Worm (Caenorhabditis elegans) whole organism, L1 larva: ENCODE results near the gene ddx-15.

Source experiments
- F16B12.6 ChIP-seq: fragments of 150-350 bp; optimal IDR thresholded peaks from 2 replicates; lab custom pipeline; 2014; ENCODE audit warnings: missing biosample characterization, missing genetic modification characterization
- aha-1 ChIP-seq: fragments of 150-350 bp; optimal IDR thresholded peaks from 2 replicates; lab custom pipeline; 2014; ENCODE audit warnings: missing biosample characterization, missing genetic modification characterization
- alr-1 ChIP-seq: fragments of 200-800 bp; sonication (Bioruptor generic); optimal IDR thresholded peaks from 2 replicates; lab custom pipeline; 2018; ENCODE audit warnings: borderline replicate concordance, mild to moderate bottlenecking, missing genetic modification characterization, missing compliant biosample characterization
- blmp-1 ChIP-seq: fragments of 150-350 bp; optimal IDR thresholded peaks from 2 replicates; lab custom pipeline; 2014; ENCODE audit warnings: missing biosample characterization, missing genetic modification characterization
- ceh-82 ChIP-seq, 3 experiments: fragments of 150-350 bp in 1 of 3; sonication (generic microtip) in 2 of 3; optimal IDR thresholded peaks; 2 replicates each; lab custom pipeline; 2014 to 2017; ENCODE audit warnings: missing biosample characterization in 3 of 3, missing genetic modification characterization in 3 of 3
- dpl-1 ChIP-seq, 3 experiments: fragments of 150-350 bp in 2 of 3; sonication (generic microtip) in 1 of 3; optimal IDR thresholded peaks; 2 replicates each; lab custom pipeline; 2014 to 2017; ENCODE audit warnings: missing biosample characterization in 3 of 3, missing genetic modification characterization in 3 of 3, missing genetic modification reagents in 3 of 3
- dsc-1 ChIP-seq: sonication (generic microtip); optimal IDR thresholded peaks from 2 replicates; lab custom pipeline; 2016; ENCODE audit warnings: mild to moderate bottlenecking, missing genetic modification characterization, missing compliant biosample characterization
- efl-1 ChIP-seq, 4 experiments: fragments of 150-350 bp; optimal IDR thresholded peaks in 3 of 4; peaks in 1 of 4; 1 replicate in 1 of 4; 2 replicates in 3 of 4; lab custom pipeline; 2014; ENCODE audit warnings: missing biosample characterization in 2 of 4, missing genetic modification characterization in 2 of 4, missing genetic modification reagents in 2 of 4
- efl-3 ChIP-seq: fragments of 200-800 bp; sonication (Bioruptor generic); optimal IDR thresholded peaks from 2 replicates; lab custom pipeline; 2018; ENCODE audit warnings: mild to moderate bottlenecking, missing genetic modification characterization, missing compliant biosample characterization
- egl-13 ChIP-seq: sonication (generic microtip); optimal IDR thresholded peaks from 2 replicates; lab custom pipeline; 2016; ENCODE audit warnings: missing genotype, missing genetic modification reagents, missing genetic modification characterization, missing compliant biosample characterization
- egl-27 ChIP-seq, 2 experiments: fragments of 150-350 bp in 1 of 2; sonication (generic microtip); optimal IDR thresholded peaks; 3 replicates each; lab custom pipeline; 2017 to 2018; ENCODE audit warnings: missing biosample characterization in 2 of 2, missing genetic modification characterization in 2 of 2, missing genetic modification reagents in 2 of 2
- elt-2 ChIP-seq: sonication (generic microtip); optimal IDR thresholded peaks from 2 replicates; lab custom pipeline; 2016; ENCODE audit warnings: missing genetic modification characterization, mild to moderate bottlenecking, inconsistent platforms, missing compliant biosample characterization, missing genetic modification reagents
- ets-5 ChIP-seq: fragments of 200-800 bp; sonication (Bioruptor generic); IDR thresholded peaks from 2 replicates; pipeline ENCODE4 v1.3.6; 2022; ENCODE audit warnings: missing genetic modification characterization, missing compliant biosample characterization
- fkh-10 ChIP-seq: sonication (generic microtip); optimal IDR thresholded peaks from 2 replicates; lab custom pipeline; 2017; ENCODE audit warnings: missing biosample characterization, missing genetic modification reagents, missing genetic modification characterization
- fkh-4 ChIP-seq: sonication (generic microtip); optimal IDR thresholded peaks from 2 replicates; lab custom pipeline; 2016; ENCODE audit warnings: missing compliant biosample characterization, missing genetic modification characterization, borderline replicate concordance
- fos-1 ChIP-seq: fragments of 150-350 bp; optimal IDR thresholded peaks from 2 replicates; lab custom pipeline; 2014; ENCODE audit warnings: missing biosample characterization, missing genetic modification characterization
- grh-1 ChIP-seq: fragments of 200-800 bp; sonication (Bioruptor generic); IDR thresholded peaks from 2 replicates; pipeline ENCODE4 v1.3.6; 2022; ENCODE audit warnings: missing genetic modification reagents, missing genetic modification characterization, missing compliant biosample characterization
- hlh-4 ChIP-seq: sonication (generic microtip); optimal IDR thresholded peaks from 2 replicates; lab custom pipeline; 2016; ENCODE audit warnings: mild to moderate bottlenecking, missing genetic modification characterization, missing compliant biosample characterization
- hpl-2 ChIP-seq: fragments of 150-350 bp; optimal IDR thresholded peaks from 2 replicates; lab custom pipeline; 2014; ENCODE audit warnings: missing biosample characterization, missing genetic modification reagents, missing genetic modification characterization
- jun-1 ChIP-seq: fragments of 150-350 bp; optimal IDR thresholded peaks from 2 replicates; lab custom pipeline; 2014; ENCODE audit warnings: missing biosample characterization, missing genetic modification reagents, missing genetic modification characterization
- lin-15B ChIP-seq: fragments of 150-350 bp; sonication (generic microtip); optimal IDR thresholded peaks from 3 replicates; lab custom pipeline; 2014; ENCODE audit warnings: missing biosample characterization, missing genetic modification characterization
- lin-35 ChIP-seq, 2 experiments: fragments of 150-350 bp; optimal IDR thresholded peaks; 2 replicates each; lab custom pipeline; 2014; ENCODE audit warnings: missing biosample characterization in 2 of 2, missing genetic modification characterization in 2 of 2, missing genetic modification reagents in 2 of 2
- lin-39 ChIP-seq: fragments of 150-350 bp; optimal IDR thresholded peaks from 2 replicates; lab custom pipeline; 2014; ENCODE audit warnings: missing biosample characterization, missing genetic modification reagents, missing genetic modification characterization
- lsy-2 ChIP-seq, 2 experiments: fragments of 150-350 bp; optimal IDR thresholded peaks; 2 replicates each; lab custom pipeline; 2014; ENCODE audit warnings: missing biosample characterization in 2 of 2, missing genetic modification characterization in 2 of 2
- mdl-1 ChIP-seq, 2 experiments: fragments of 150-350 bp; optimal IDR thresholded peaks; 2 replicates each; lab custom pipeline; 2014 to 2017; ENCODE audit warnings: missing biosample characterization in 2 of 2, missing genetic modification characterization in 2 of 2, inconsistent platforms in 1 of 2
- mep-1 ChIP-seq: fragments of 150-350 bp; optimal IDR thresholded peaks from 2 replicates; lab custom pipeline; 2014; ENCODE audit warnings: missing biosample characterization, missing genetic modification characterization
- nhr-12 ChIP-seq: sonication (generic microtip); optimal IDR thresholded peaks from 2 replicates; lab custom pipeline; 2017; ENCODE audit warnings: missing biosample characterization, missing genetic modification characterization
- nhr-237 ChIP-seq: fragments of 150-350 bp; optimal IDR thresholded peaks from 2 replicates; lab custom pipeline; 2014; ENCODE audit warnings: missing biosample characterization, missing genetic modification characterization
- nhr-47 ChIP-seq: sonication (generic microtip); optimal IDR thresholded peaks from 2 replicates; lab custom pipeline; 2016; ENCODE audit warnings: mild to moderate bottlenecking, missing genetic modification characterization, moderate library complexity, missing compliant biosample characterization
- nhr-71 ChIP-seq: sonication (generic microtip); optimal IDR thresholded peaks from 2 replicates; lab custom pipeline; 2016; ENCODE audit warnings: mild to moderate bottlenecking, missing genetic modification characterization, moderate library complexity, missing compliant biosample characterization
- nhr-77 ChIP-seq: fragments of 150-350 bp; optimal IDR thresholded peaks from 2 replicates; lab custom pipeline; 2014; ENCODE audit warnings: missing biosample characterization, missing genetic modification characterization
- nhr-84 ChIP-seq: sonication (generic microtip); optimal IDR thresholded peaks from 2 replicates; lab custom pipeline; 2017; ENCODE audit warnings: missing biosample characterization, missing genetic modification characterization
- nhr-85 ChIP-seq: sonication (generic microtip); peaks from one replicate; lab custom pipeline; 2016; ENCODE audit warnings: missing genetic modification characterization, inconsistent platforms, missing compliant biosample characterization
- nhr-90 ChIP-seq: sonication (generic microtip); optimal IDR thresholded peaks from 2 replicates; lab custom pipeline; 2016; ENCODE audit warnings: mild to moderate bottlenecking, missing genetic modification characterization, missing compliant biosample characterization; ENCODE audit not compliant: poor library complexity
- pax-3 ChIP-seq: fragments of 200-800 bp; sonication (Bioruptor generic); optimal IDR thresholded peaks from 2 replicates; lab custom pipeline; 2018; ENCODE audit warnings: mild to moderate bottlenecking, missing genetic modification characterization, moderate library complexity, missing compliant biosample characterization
- pqm-1 ChIP-seq: sonication (generic microtip); optimal IDR thresholded peaks from 3 replicates; lab custom pipeline; 2017; ENCODE audit warnings: missing biosample characterization, missing genetic modification characterization
- rnt-1 ChIP-seq: sonication (generic microtip); optimal IDR thresholded peaks from 2 replicates; lab custom pipeline; 2016; ENCODE audit warnings: mild to moderate bottlenecking, missing genetic modification characterization, moderate library complexity, missing compliant biosample characterization
- sox-4 ChIP-seq: sonication (generic microtip); optimal IDR thresholded peaks from 2 replicates; lab custom pipeline; 2016; ENCODE audit warnings: missing genetic modification characterization, missing compliant biosample characterization
- sptf-1 ChIP-seq: fragments of 150-350 bp; optimal IDR thresholded peaks from 2 replicates; lab custom pipeline; 2014; ENCODE audit warnings: missing biosample characterization, missing genetic modification characterization
- tlp-1 ChIP-seq: fragments of 150-350 bp; optimal IDR thresholded peaks from 2 replicates; lab custom pipeline; 2014; ENCODE audit warnings: missing biosample characterization, missing genetic modification characterization
- unc-30 ChIP-seq: sonication (generic microtip); optimal IDR thresholded peaks from 2 replicates; lab custom pipeline; 2017; ENCODE audit warnings: missing biosample characterization, missing genetic modification characterization
- unc-62 ChIP-seq: fragments of 150-350 bp; optimal IDR thresholded peaks from 2 replicates; lab custom pipeline; 2014; ENCODE audit warnings: missing biosample characterization, missing genetic modification reagents, missing genetic modification characterization
- unc-86 ChIP-seq: sonication (generic microtip); optimal IDR thresholded peaks from 2 replicates; lab custom pipeline; 2016; ENCODE audit warnings: missing genetic modification characterization, missing compliant biosample characterization
- unc-98 ChIP-seq: fragments of 200-800 bp; sonication (Bioruptor generic); IDR thresholded peaks from 2 replicates; pipeline ENCODE4 v1.3.6; 2022; ENCODE audit warnings: missing genetic modification characterization, missing compliant biosample characterization
- xbp-1 ChIP-seq: sonication (generic microtip); optimal IDR thresholded peaks from 2 replicates; lab custom pipeline; 2016; ENCODE audit warnings: missing genetic modification characterization, missing compliant biosample characterization
- zip-4 ChIP-seq: fragments of 200-800 bp; sonication (Bioruptor generic); optimal IDR thresholded peaks from 2 replicates; lab custom pipeline; 2018; ENCODE audit warnings: mild to moderate bottlenecking, missing genetic modification characterization, moderate library complexity, missing compliant biosample characterization

Gene ddx-15

DNA sequence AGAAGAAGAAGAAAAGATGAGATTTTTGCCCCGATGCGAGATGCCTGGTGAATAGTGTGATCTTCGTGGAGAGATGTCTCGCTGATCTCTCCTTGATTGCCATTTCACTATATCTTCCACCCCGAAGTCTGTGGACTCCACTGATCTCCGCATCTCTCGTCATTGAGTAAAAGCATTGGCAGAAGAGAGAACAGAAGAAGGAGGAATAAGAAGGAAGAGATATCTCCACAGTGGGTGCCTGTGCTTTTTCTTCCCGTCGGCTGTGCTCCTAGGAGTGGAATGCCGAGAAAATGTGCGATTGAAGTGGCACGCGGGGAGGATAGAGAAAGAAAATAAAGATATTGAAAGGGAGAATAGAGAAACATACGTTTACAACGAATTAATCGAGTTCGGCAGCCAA, 27.8 kb downstream of the ddx-15 start (continued):
- TF ChIP-seq nhr-237 (tag; lab: Kevin White, UChicago), result no peak
- no peak for TF ChIP-seq tlp-1
- TF ChIP-seq lsy-2 (tag; optimal IDR thresholded peaks at IDR 0.05; lab: Kevin White, UChicago), result peak; percentile 10 to 49
- TF ChIP-seq lin-39 (tag; lab: Kevin White, UChicago), result no peak

DNA sequence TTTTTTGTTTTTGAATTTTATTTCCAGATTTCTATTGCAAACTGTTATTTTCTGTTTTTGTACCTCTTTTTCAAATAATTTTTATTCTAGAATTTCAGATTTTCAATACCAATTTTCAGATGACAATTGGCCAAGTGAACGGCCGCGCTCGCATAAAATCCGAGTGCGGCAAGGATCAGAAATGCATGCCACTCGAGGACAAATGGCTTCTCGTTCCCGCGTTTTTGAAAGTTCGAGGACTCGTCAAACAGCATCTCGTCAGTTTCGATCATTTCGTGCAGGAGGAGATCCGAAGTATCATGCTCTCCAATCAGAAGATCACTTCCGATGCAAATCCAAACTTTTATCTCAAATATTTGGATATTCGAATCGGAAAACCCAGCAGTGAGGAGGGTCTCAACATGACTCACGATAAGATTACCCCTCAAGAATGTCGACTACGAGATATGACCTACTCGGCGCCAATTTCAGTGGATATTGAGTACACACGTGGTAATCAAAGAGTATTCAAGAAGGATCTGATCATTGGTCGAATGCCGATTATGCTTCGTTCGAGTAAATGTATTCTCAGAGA, 34.2 kb downstream of the ddx-15 start, which contains the start of gene rpc-2:
Gene rpc-2 (plus strand): TSS at position 120 of the 574 bp plus-strand sequence.
- TF ChIP-seq mep-1 (tag; lab: Kevin White, UChicago), result no peak
- peak; percentile 1 for TF ChIP-seq nhr-85 (tag; lab: Kevin White, UChicago)
- TF ChIP-seq, all 84 proteins: peak for 1

ce11 chrIII:5554884-5555500, 36.5 kb downstream of the ddx-15 start, which contains the start of the genes nmad-1 and hach-1:
Gene nmad-1 (minus strand): TSS chrIII:5554934.
Gene hach-1 (plus strand): TSS chrIII:5555450.
- peak; percentile 24 for TF ChIP-seq F16B12.6 (tag; lab: Kevin White, UChicago)
- no peak for TF ChIP-seq aha-1 (tag; lab: Kevin White, UChicago)
- peak; percentile 82 for TF ChIP-seq xbp-1 (tag; lab: Kevin White, UChicago)
- TF ChIP-seq nhr-90 (tag; lab: Kevin White, UChicago), result peak; percentile 78
- no peak for TF ChIP-seq hpl-2
- TF ChIP-seq nhr-77 (tag; lab: Kevin White, UChicago), result no peak
- TF ChIP-seq elt-2 (tag; lab: Kevin White, UChicago), result peak; percentile 64
- TF ChIP-seq sptf-1 (tag; lab: Kevin White, UChicago), result no peak
- no peak for TF ChIP-seq nhr-12 (tag; lab: Kevin White, UChicago)
- peak; percentile 44 to 64 for TF ChIP-seq lin-35 (GFP tag; optimal IDR thresholded peaks at IDR 0.05; lab: Kevin White, UChicago)
- no peak for TF ChIP-seq alr-1 (tag; lab: Kevin White, UChicago)
- TF ChIP-seq efl-1 (optimal IDR thresholded peaks at IDR 0.05; lab: Kevin White, UChicago), result peak; percentile 56 to 74
- peak; percentile 46 to 97 for TF ChIP-seq efl-1 (GFP tag; optimal IDR thresholded peaks at IDR 0.05 in 1 of 2; lab: Kevin White, UChicago)
- no peak for TF ChIP-seq efl-3 (GFP tag; lab: Kevin White, UChicago)
- peak; percentile 42 to 81 (median 63) for TF ChIP-seq ceh-82 (tag; optimal IDR thresholded peaks at IDR 0.05; lab: Kevin White, UChicago)
- TF ChIP-seq unc-30 (tag; lab: Kevin White, UChicago), result no peak
- peak; percentile 89 for TF ChIP-seq nhr-85 (tag; lab: Kevin White, UChicago)
- peak; percentile 87 for TF ChIP-seq nhr-71
- peak; percentile 68 for TF ChIP-seq unc-86 (tag; lab: Kevin White, UChicago)
- TF ChIP-seq hlh-4 (tag; lab: Kevin White, UChicago), result no peak
- peak; percentile 52; the same call in 1 of the 2 replicates for TF ChIP-seq grh-1 (GFP tag; lab: Robert Waterston, UW)
- peak; percentile 69 for TF ChIP-seq lin-39 (tag; lab: Kevin White, UChicago)
- TF ChIP-seq pax-3 (tag; lab: Kevin White, UChicago), result no peak
- no peak for TF ChIP-seq nhr-84 (tag; lab: Kevin White, UChicago)
- TF ChIP-seq unc-62 (GFP tag; lab: Kevin White, UChicago), result no peak
- no peak for TF ChIP-seq pqm-1 (tag; lab: Kevin White, UChicago)
- no peak for TF ChIP-seq egl-27 (tag; optimal IDR thresholded peaks at IDR 0.05; lab: Kevin White, UChicago)
- no peak for TF ChIP-seq fos-1 (tag; lab: Kevin White, UChicago)
- no peak for TF ChIP-seq jun-1 (tag; lab: Kevin White, UChicago)
- peak; percentile 83 for TF ChIP-seq rnt-1
- TF ChIP-seq nhr-47, result peak; percentile 80
- peak; percentile 59 for TF ChIP-seq sox-4 (tag; lab: Kevin White, UChicago)
- no peak for TF ChIP-seq unc-98 (GFP tag; lab: Robert Waterston, UW)
- no peak for TF ChIP-seq ets-5 (GFP tag; lab: Robert Waterston, UW)
- peak in 1 of 2 experiments; percentile 43 for TF ChIP-seq mdl-1 (tag; optimal IDR thresholded peaks at IDR 0.05; lab: Kevin White, UChicago)
- TF ChIP-seq fkh-10 (GFP tag; lab: Kevin White, UChicago), result no peak
- TF ChIP-seq egl-13 (tag; lab: Kevin White, UChicago), result peak; percentile 70
- TF ChIP-seq dpl-1 (GFP tag; optimal IDR thresholded peaks at IDR 0.05; lab: Kevin White, UChicago), result peak; percentile 50 to 67 (median 58)
- TF ChIP-seq lin-15B (tag; lab: Kevin White, UChicago), result peak; percentile 32
- TF ChIP-seq fkh-4, result peak; percentile 17
- peak; percentile 90 for TF ChIP-seq dsc-1 (tag; lab: Kevin White, UChicago)
- TF ChIP-seq blmp-1, result peak; percentile 43
- TF ChIP-seq zip-4, result peak; percentile 58
